Fruit fly (Drosophila melanogaster): ENCODE measurements around the gene Arr2.

Arr2 gene

DNA sequence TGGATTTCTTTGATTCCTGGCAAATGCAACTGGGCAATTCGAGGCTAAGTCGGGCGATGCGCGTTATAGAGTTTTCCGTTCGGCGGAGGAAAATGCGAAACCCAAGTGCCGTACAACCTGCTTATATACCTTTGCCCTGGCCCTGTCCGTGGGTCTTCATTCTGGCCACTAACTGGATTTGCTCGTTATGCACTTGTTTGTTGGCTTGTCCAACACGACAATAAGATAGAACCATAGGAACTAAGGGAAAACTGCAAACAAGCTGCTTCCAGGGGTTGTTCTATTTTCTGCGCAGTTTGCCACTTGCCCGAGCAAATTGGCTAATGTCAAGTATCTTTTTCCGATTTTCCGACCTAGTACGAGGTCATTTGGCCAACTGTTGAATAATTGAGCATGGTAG lies at the start of gene Arr2:
TSS of gene Arr2 (minus strand) at position 101 of the 400 bp plus-strand sequence.
- TF ChIP-seq CG32767 (GFP tag; IDR thresholded peaks at IDR 0.05) (no peak), CG12744 (GFP tag; optimal IDR thresholded peaks at IDR 0.05) (no peak), CG15011 (GFP tag; optimal IDR thresholded peaks at IDR 0.05) (no peak), CG17612 (GFP tag; IDR thresholded peaks at IDR 0.05) (no peak), jumu (GFP tag; optimal IDR thresholded peaks at IDR 0.05) (no peak), so (GFP tag; IDR thresholded peaks at IDR 0.05) (no peak), CHES-1-like (GFP tag; optimal IDR thresholded peaks at IDR 0.05) (no peak), row (GFP tag; IDR thresholded peaks at IDR 0.05) (no peak), peb (GFP tag; IDR thresholded peaks at IDR 0.05) (no peak)

DNA sequence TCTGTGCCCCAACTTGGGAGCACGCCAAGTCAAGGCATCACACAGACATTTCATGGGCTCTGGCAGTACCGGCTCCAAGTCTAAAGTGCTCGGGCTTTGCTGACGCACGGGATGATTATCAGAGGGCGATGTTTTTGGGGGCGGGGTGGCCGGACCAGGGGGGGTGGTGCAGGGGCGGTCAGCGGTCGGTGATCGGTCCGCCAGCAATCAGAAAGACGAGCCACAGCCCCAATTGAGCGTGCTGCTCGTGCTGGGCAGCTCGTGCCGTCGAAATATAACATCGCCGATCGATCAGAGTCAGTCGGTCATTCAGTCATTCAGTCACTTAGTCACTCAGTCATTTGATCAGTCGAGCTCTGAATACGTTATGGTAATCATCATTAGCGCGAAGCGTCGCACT lies 49.1 kb upstream of the Arr2 start:
- TF ChIP-seq CG16779 (GFP tag; IDR thresholded peaks at IDR 0.05) (no peak), Deaf1 (tag; optimal IDR thresholded peaks at IDR 0.05) (peak; percentile 89), da (GFP tag; optimal IDR thresholded peaks at IDR 0.05) (no peak), Lpt (GFP tag; optimal IDR thresholded peaks at IDR 0.05) (no peak), nmo (GFP tag; optimal IDR thresholded peaks at IDR 0.05) (no peak), fd64A (GFP tag; optimal IDR thresholded peaks at IDR 0.05) (no peak), Poxn (GFP tag; IDR thresholded peaks at IDR 0.05) (no peak), Max (GFP tag; optimal IDR thresholded peaks at IDR 0.05) (no peak), Dp (GFP tag; optimal IDR thresholded peaks at IDR 0.05) (no peak), bab2 (GFP tag; optimal IDR thresholded peaks at IDR 0.05) (no peak), gcm2 (GFP tag; optimal IDR thresholded peaks at IDR 0.05) (no peak), CG13287 (GFP tag; IDR thresholded peaks at IDR 0.05; ENCODE audit: partially characterized antibody) (peak; percentile 23; the same call in 1 of the 2 replicates), BtbVII (GFP tag; optimal IDR thresholded peaks at IDR 0.05) (no peak), CG18476 (GFP tag; optimal IDR thresholded peaks at IDR 0.05) (no peak), vfl (GFP tag; optimal IDR thresholded peaks at IDR 0.05) (no peak), crc (GFP tag; optimal IDR thresholded peaks at IDR 0.05) (no peak), croc (GFP tag; conservative IDR thresholded peaks at IDR 0.05) (no peak), wor (GFP tag; IDR thresholded peaks at IDR 0.05) (no peak), bsh (GFP tag; optimal IDR thresholded peaks at IDR 0.05) (no peak), CG12219 (GFP tag; optimal IDR thresholded peaks at IDR 0.05) (no peak), oc (tag; optimal IDR thresholded peaks at IDR 0.05) (no peak), D (optimal IDR thresholded peaks at IDR 0.05) (no peak), D (GFP tag; optimal IDR thresholded peaks at IDR 0.05) (no peak), gem (tag; optimal IDR thresholded peaks at IDR 0.05) (no peak), CG15696 (tag; optimal IDR thresholded peaks at IDR 0.05) (no peak), tio (GFP tag; optimal IDR thresholded peaks at IDR 0.05) (no peak), H15 (GFP tag; IDR thresholded peaks at IDR 0.05) (no peak), Atf-2 (GFP tag; optimal IDR thresholded peaks at IDR 0.05) (no peak), Oli (tag; optimal IDR thresholded peaks at IDR 0.05) (no peak), hth (optimal IDR thresholded peaks at IDR 0.05) (no peak), fd3F (GFP tag; optimal IDR thresholded peaks at IDR 0.05) (no peak), chinmo (GFP tag; IDR thresholded peaks at IDR 0.05; ENCODE audit: partially characterized antibody) (peak; percentile 89; the same call in 3 of the 4 replicates), CG18011 (GFP tag; optimal IDR thresholded peaks at IDR 0.05) (no peak), CG1792 (GFP tag; optimal IDR thresholded peaks at IDR 0.05) (no peak), CG10366 (GFP tag; IDR thresholded peaks at IDR 0.05) (0 out of 2 replicates have a peak, but pooled peaks have one; percentile 8), ATbp (GFP tag; optimal IDR thresholded peaks at IDR 0.05) (no peak), Lhr (GFP tag; optimal IDR thresholded peaks at IDR 0.05) (no peak), CG7963 (GFP tag; IDR thresholded peaks at IDR 0.05; ENCODE audit: partially characterized antibody) (no peak), tgo (GFP tag; IDR thresholded peaks at IDR 0.05) (no peak), Awh (GFP tag; IDR thresholded peaks at IDR 0.05) (no peak; the same call in 1 of the 2 replicates), Nf-YA (GFP tag; IDR thresholded peaks at IDR 0.05) (no peak), mam (GFP tag; optimal IDR thresholded peaks at IDR 0.05) (no peak), CG17912 (GFP tag; optimal IDR thresholded peaks at IDR 0.05) (no peak)

All from whole organism, embryonic.